Worm (Caenorhabditis elegans) whole organism, young adult: ENCODE measurements around the gene K11C4.2.

Source experiments
- B0019.2 ChIP-seq: fragments of 200-800 bp; sonication (Bioruptor generic); conservative IDR thresholded peaks from 2 replicates; pipeline ENCODE4 v1.3.6; 2022; ENCODE audit warnings: missing genetic modification reagents, missing genetic modification characterization, missing compliant biosample characterization
- C06A6.2 ChIP-seq: fragments of 200-800 bp; sonication (Bioruptor generic); conservative IDR thresholded peaks from 2 replicates; pipeline ENCODE4 v1.3.6; 2022; ENCODE audit warnings: missing genetic modification characterization, missing compliant biosample characterization
- F33H1.4 ChIP-seq: fragments of 200-800 bp; sonication (Bioruptor generic); IDR thresholded peaks from 2 replicates; pipeline ENCODE4 v1.3.6; 2022; ENCODE audit warnings: missing genetic modification reagents, missing genetic modification characterization, missing compliant biosample characterization
- F39B2.1 ChIP-seq: fragments of 200-800 bp; sonication (Bioruptor generic); IDR thresholded peaks from 2 replicates; pipeline ENCODE4 v1.3.6; 2022; ENCODE audit warnings: missing genetic modification reagents, missing genetic modification characterization, missing compliant biosample characterization
- F55B11.4 ChIP-seq: sonication (generic microtip); optimal IDR thresholded peaks from 2 replicates; lab custom pipeline; 2016; ENCODE audit warnings: missing compliant biosample characterization, missing genetic modification characterization, borderline replicate concordance; ENCODE audit not compliant: insufficient read depth
- K11D2.4 ChIP-seq: fragments of 200-800 bp; sonication (Bioruptor generic); IDR thresholded peaks from 2 replicates; pipeline ENCODE4 v1.3.6; 2022; ENCODE audit warnings: missing genetic modification reagents, missing genetic modification characterization, missing compliant biosample characterization
- T07F8.4 ChIP-seq: sonication (generic microtip); optimal IDR thresholded peaks from 2 replicates; lab custom pipeline; 2016; ENCODE audit warnings: mild to moderate bottlenecking, missing genetic modification characterization, moderate library complexity, missing compliant biosample characterization
- Y53F4B.3 ChIP-seq: fragments of 200-800 bp; sonication (Bioruptor generic); IDR thresholded peaks from 2 replicates; pipeline ENCODE4 v1.3.6; 2022; ENCODE audit warnings: missing genetic modification reagents, missing genetic modification characterization, missing compliant biosample characterization
- Y53G8AR.9 ChIP-seq: fragments of 200-800 bp; sonication (Bioruptor generic); conservative IDR thresholded peaks from 2 replicates; pipeline ENCODE4 v1.3.6; 2022; ENCODE audit warnings: missing genetic modification reagents, missing genetic modification characterization, missing compliant biosample characterization
- Y56A3A.18 ChIP-seq: fragments of 200-800 bp; sonication (Bioruptor generic); IDR thresholded peaks from 2 replicates; pipeline ENCODE4 v1.3.6; 2022; ENCODE audit warnings: missing genetic modification reagents, missing genetic modification characterization, missing compliant biosample characterization
- aptf-2 ChIP-seq: fragments of 200-800 bp; sonication (Bioruptor generic); conservative IDR thresholded peaks from 2 replicates; pipeline ENCODE4 v1.3.6; 2022; ENCODE audit warnings: missing genetic modification reagents, missing genetic modification characterization, missing compliant biosample characterization
- athp-1 ChIP-seq: sonication (generic microtip); optimal IDR thresholded peaks from 2 replicates; lab custom pipeline; 2017; ENCODE audit warnings: mild to moderate bottlenecking, missing genetic modification characterization, missing compliant biosample characterization
- attf-3 ChIP-seq: fragments of 200-800 bp; sonication (Bioruptor generic); conservative IDR thresholded peaks from 2 replicates; pipeline ENCODE4 v1.3.6; 2022; ENCODE audit warnings: missing genetic modification reagents, missing genetic modification characterization, missing compliant biosample characterization
- cebp-1 ChIP-seq, 2 experiments: fragments of 200-800 bp in 1 of 2; sonication (Bioruptor generic) in 1 of 2; sonication (generic microtip) in 1 of 2; IDR thresholded peaks in 1 of 2; optimal IDR thresholded peaks in 1 of 2; 2 replicates each; pipeline versions ENCODE4 v1.3.6 to Lab custom; 2017 to 2022; ENCODE audit warnings: missing compliant biosample characterization in 2 of 2, missing genetic modification characterization in 2 of 2, mild to moderate bottlenecking in 1 of 2, missing genetic modification reagents in 1 of 2, moderate library complexity in 1 of 2
- ceh-100 ChIP-seq: fragments of 200-800 bp; sonication (Bioruptor generic); IDR thresholded peaks from 2 replicates; pipeline ENCODE4 v1.3.6; 2022; ENCODE audit warnings: missing genetic modification reagents, missing genetic modification characterization, missing compliant biosample characterization
- egl-18 ChIP-seq: fragments of 200-800 bp; sonication (Bioruptor generic); IDR thresholded peaks from 2 replicates; pipeline ENCODE4 v1.3.6; 2022; ENCODE audit warnings: missing genetic modification reagents, missing genetic modification characterization, missing compliant biosample characterization
- hmg-1.2 ChIP-seq: fragments of 200-800 bp; sonication (Bioruptor generic); IDR thresholded peaks from 2 replicates; pipeline ENCODE4 v1.3.6; 2022; ENCODE audit warnings: missing genetic modification reagents, missing genetic modification characterization, missing compliant biosample characterization
- hsf-1 ChIP-seq: fragments of 200-800 bp; sonication (Bioruptor generic); IDR thresholded peaks from 2 replicates; pipeline ENCODE4 v1.3.6; 2022; ENCODE audit warnings: missing genetic modification reagents, missing genetic modification characterization, missing compliant biosample characterization
- let-526 ChIP-seq: fragments of 200-800 bp; sonication (Bioruptor generic); IDR thresholded peaks from 2 replicates; pipeline ENCODE4 v1.3.6; 2022; ENCODE audit warnings: missing genetic modification reagents, missing genetic modification characterization, missing compliant biosample characterization
- lin-40 ChIP-seq: sonication (generic microtip); optimal IDR thresholded peaks from 2 replicates; lab custom pipeline; 2016; ENCODE audit warnings: missing genetic modification characterization, mild to moderate bottlenecking, missing compliant biosample characterization, missing genotype, missing genetic modification reagents
- lin-54 ChIP-seq: fragments of 200-800 bp; sonication (Bioruptor generic); optimal IDR thresholded peaks from 2 replicates; lab custom pipeline; 2018; ENCODE audit warnings: mild to moderate bottlenecking, missing genetic modification characterization, missing compliant biosample characterization
- madf-10 ChIP-seq: sonication (generic microtip); optimal IDR thresholded peaks from 2 replicates; lab custom pipeline; 2016; ENCODE audit warnings: mild to moderate bottlenecking, missing genetic modification characterization, missing compliant biosample characterization
- madf-6 ChIP-seq: fragments of 200-800 bp; sonication (Bioruptor generic); IDR thresholded peaks from 2 replicates; pipeline ENCODE4 v1.3.6; 2022; ENCODE audit warnings: missing genetic modification reagents, missing genetic modification characterization, missing compliant biosample characterization
- madf-8 ChIP-seq: fragments of 200-800 bp; sonication (Bioruptor generic); conservative IDR thresholded peaks from 2 replicates; pipeline ENCODE4 v1.3.6; 2022; ENCODE audit warnings: missing genetic modification reagents, missing genetic modification characterization, missing compliant biosample characterization
- mcd-1 ChIP-seq: fragments of 200-800 bp; sonication (Bioruptor generic); IDR thresholded peaks from 2 replicates; pipeline ENCODE4 v1.3.6; 2022; ENCODE audit warnings: missing genetic modification reagents, missing genetic modification characterization, missing compliant biosample characterization
- mxl-1 ChIP-seq: sonication (generic microtip); optimal IDR thresholded peaks from 2 replicates; lab custom pipeline; 2016; ENCODE audit warnings: missing genetic modification characterization, missing compliant biosample characterization
- nfya-1 ChIP-seq: sonication (generic microtip); optimal IDR thresholded peaks from 2 replicates; lab custom pipeline; 2017; ENCODE audit warnings: antibody characterized with exemption, missing compliant biosample characterization, missing genetic modification characterization, borderline replicate concordance; ENCODE audit not compliant: insufficient read depth
- nfya-2 ChIP-seq: fragments of 200-800 bp; sonication (Bioruptor generic); IDR thresholded peaks from 2 replicates; pipeline ENCODE4 v1.3.6; 2022; ENCODE audit warnings: missing genetic modification reagents, missing genetic modification characterization, missing compliant biosample characterization
- nfyb-1 ChIP-seq: fragments of 200-800 bp; sonication (Bioruptor generic); IDR thresholded peaks from 2 replicates; pipeline ENCODE4 v1.3.6; 2022; ENCODE audit warnings: missing genetic modification reagents, missing genetic modification characterization, missing compliant biosample characterization
- nhr-80 ChIP-seq: sonication (generic microtip); optimal IDR thresholded peaks from 2 replicates; lab custom pipeline; 2016; ENCODE audit warnings: missing genetic modification characterization, missing compliant biosample characterization
- pbrm-1 ChIP-seq: fragments of 200-800 bp; sonication (Bioruptor generic); IDR thresholded peaks from 2 replicates; pipeline ENCODE4 v1.3.6; 2022; ENCODE audit warnings: missing genetic modification reagents, missing genetic modification characterization, missing compliant biosample characterization
- sdz-38 ChIP-seq: sonication (generic microtip); optimal IDR thresholded peaks from 2 replicates; lab custom pipeline; 2016; ENCODE audit warnings: missing genotype, missing genetic modification characterization, missing compliant biosample characterization
- somi-1 ChIP-seq: fragments of 200-800 bp; sonication (Bioruptor generic); optimal IDR thresholded peaks from 2 replicates; lab custom pipeline; 2018; ENCODE audit warnings: mild to moderate bottlenecking, missing genetic modification characterization, missing compliant biosample characterization
- xnd-1 ChIP-seq: sonication (generic microtip); optimal IDR thresholded peaks from 2 replicates; lab custom pipeline; 2016; ENCODE audit warnings: missing genotype, missing genetic modification reagents, missing genetic modification characterization, missing compliant biosample characterization
- zim-3 ChIP-seq: sonication (generic microtip); optimal IDR thresholded peaks from 2 replicates; lab custom pipeline; 2017; ENCODE audit warnings: mild to moderate bottlenecking, missing genetic modification characterization, moderate library complexity, missing compliant biosample characterization
- ztf-18 ChIP-seq: sonication (generic microtip); optimal IDR thresholded peaks from 2 replicates; lab custom pipeline; 2016; ENCODE audit warnings: missing genotype, mild to moderate bottlenecking, missing genetic modification characterization, missing compliant biosample characterization

The K11C4.2 gene

DNA sequence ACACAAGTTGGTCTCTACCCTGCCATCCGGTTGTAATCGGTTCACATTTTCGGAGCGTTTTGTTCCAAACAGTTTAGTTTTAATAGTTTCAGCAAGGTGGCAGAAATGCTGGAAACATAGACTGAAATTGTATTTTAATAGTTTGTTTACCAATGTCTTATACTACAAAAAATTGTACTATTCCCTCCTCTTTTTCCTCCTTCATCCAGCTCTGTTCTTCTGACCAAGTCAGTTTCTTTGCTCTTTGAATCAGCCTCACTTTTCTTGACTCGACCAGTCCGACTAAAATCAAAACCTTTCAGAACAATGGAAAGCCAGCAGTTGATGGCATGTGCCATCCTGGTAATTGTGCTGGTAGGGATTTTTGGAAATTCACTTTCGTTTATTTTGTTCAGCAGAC, 24.9 kb upstream of the K11C4.2 start, which contains the start of gene frpr-18:
Gene frpr-18 (plus strand): TSS at position 301 of the 400 bp plus-strand sequence.
- no peak for TF ChIP-seq B0019.2 (GFP tag; lab: Robert Waterston, UW)
- no peak for TF ChIP-seq xnd-1
- TF ChIP-seq let-526 (GFP tag; lab: Robert Waterston, UW): no peak
- TF ChIP-seq hsf-1 (GFP tag; lab: Robert Waterston, UW): no peak
- TF ChIP-seq F55B11.4 (tag; lab: Kevin White, UChicago): no peak
- no peak for TF ChIP-seq aptf-2
- TF ChIP-seq hmg-1.2 (GFP tag; lab: Robert Waterston, UW): no peak

ce11 chrV:6874735-6875134, 20.1 kb upstream of the K11C4.2 start:
- no peak for TF ChIP-seq K11D2.4 (GFP tag; lab: Robert Waterston, UW)

DNA sequence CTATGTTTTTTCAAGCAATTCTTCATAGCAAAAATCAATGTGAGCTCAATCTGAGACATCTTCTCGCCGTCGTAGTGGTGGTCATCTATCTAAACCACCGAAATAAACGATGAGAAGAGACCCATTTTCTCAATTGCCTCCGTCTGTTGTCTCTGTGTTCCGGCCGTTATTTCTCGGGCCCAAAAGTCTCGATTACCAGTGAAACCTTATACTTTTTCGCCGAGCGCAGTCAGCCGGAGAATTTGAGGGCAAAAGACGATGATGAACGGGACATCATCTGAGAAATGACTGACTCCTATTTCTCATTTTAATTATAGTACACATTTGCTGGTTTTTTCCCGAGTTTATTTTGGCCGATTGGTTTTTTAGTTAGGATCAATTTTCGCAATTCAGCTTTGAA, 19.1 kb upstream of the K11C4.2 start:
- TF ChIP-seq mxl-1: no peak
- no peak for TF ChIP-seq somi-1 (GFP tag; lab: Kevin White, UChicago)
- TF ChIP-seq lin-54: no peak
- TF ChIP-seq T07F8.4 (tag; lab: Kevin White, UChicago): no peak
- TF ChIP-seq zim-3 (tag; lab: Kevin White, UChicago): no peak
- no peak for TF ChIP-seq athp-1 (tag; lab: Kevin White, UChicago)
- TF ChIP-seq Y53F4B.3 (GFP tag; lab: Robert Waterston, UW): no peak
- TF ChIP-seq madf-6 (GFP tag; lab: Robert Waterston, UW): no peak
- no peak for TF ChIP-seq Y53G8AR.9 (GFP tag; lab: Robert Waterston, UW)
- TF ChIP-seq nhr-80 (tag; lab: Kevin White, UChicago): no peak
- TF ChIP-seq ztf-18 (tag; lab: Kevin White, UChicago): no peak
- no peak for TF ChIP-seq mcd-1 (GFP tag; lab: Robert Waterston, UW)
- no peak for TF ChIP-seq attf-3 (GFP tag; lab: Robert Waterston, UW)
- no peak for TF ChIP-seq madf-8
- TF ChIP-seq C06A6.2 (GFP tag; lab: Robert Waterston, UW): no peak
- TF ChIP-seq ceh-100 (GFP tag; lab: Robert Waterston, UW): no peak

ce11 chrV:6876763-6877515, 17.9 kb upstream of the K11C4.2 start:
- TF ChIP-seq madf-10 (tag; lab: Kevin White, UChicago): no peak
- no peak for TF ChIP-seq cebp-1 (GFP tag; IDR thresholded peaks at IDR 0.05; lab: Robert Waterston, UW)
- TF ChIP-seq cebp-1 (tag; optimal IDR thresholded peaks at IDR 0.05; lab: Kevin White, UChicago): peak; percentile 17
- TF ChIP-seq, all 124 proteins: peak for 1

DNA sequence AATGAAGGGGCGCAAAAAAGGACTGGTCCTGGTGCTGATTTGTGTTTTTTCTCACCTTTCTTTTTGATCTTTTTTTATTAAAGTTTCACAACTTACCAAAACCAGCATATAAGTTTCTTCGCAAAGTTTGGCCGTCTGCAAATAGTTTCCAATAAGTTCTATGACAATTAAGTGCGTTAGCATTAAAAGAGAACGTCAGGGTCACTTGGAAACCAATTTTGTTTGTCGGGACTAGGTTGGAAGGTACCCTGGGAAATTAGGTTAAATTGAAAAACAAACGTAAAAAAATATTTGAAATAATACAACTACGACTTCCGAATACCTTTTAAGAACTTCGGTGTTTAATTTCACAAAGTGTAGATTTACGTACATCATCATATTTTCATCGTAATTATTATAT, 16.3 kb upstream of the K11C4.2 start:
- no peak for TF ChIP-seq F33H1.4 (GFP tag; lab: Robert Waterston, UW)
- no peak for TF ChIP-seq nfya-2
- TF ChIP-seq nfyb-1 (GFP tag; lab: Robert Waterston, UW): no peak
- TF ChIP-seq F39B2.1 (GFP tag; lab: Robert Waterston, UW): no peak
- TF ChIP-seq Y56A3A.18 (GFP tag; lab: Robert Waterston, UW): no peak
- no peak for TF ChIP-seq egl-18
- no peak for TF ChIP-seq pbrm-1 (GFP tag; lab: Robert Waterston, UW)
- TF ChIP-seq lin-40 (tag; lab: Kevin White, UChicago): no peak
- no peak for TF ChIP-seq nfya-1
- TF ChIP-seq sdz-38 (tag; lab: Kevin White, UChicago): no peak
- no peak for TF ChIP-seq ztf-18 (tag; lab: Kevin White, UChicago)
- TF ChIP-seq athp-1 (tag; lab: Kevin White, UChicago): no peak
